Fruit fly (Drosophila melanogaster): Measurements from ENCODE around the gene CG2991.

Gene CG2991

DNA sequence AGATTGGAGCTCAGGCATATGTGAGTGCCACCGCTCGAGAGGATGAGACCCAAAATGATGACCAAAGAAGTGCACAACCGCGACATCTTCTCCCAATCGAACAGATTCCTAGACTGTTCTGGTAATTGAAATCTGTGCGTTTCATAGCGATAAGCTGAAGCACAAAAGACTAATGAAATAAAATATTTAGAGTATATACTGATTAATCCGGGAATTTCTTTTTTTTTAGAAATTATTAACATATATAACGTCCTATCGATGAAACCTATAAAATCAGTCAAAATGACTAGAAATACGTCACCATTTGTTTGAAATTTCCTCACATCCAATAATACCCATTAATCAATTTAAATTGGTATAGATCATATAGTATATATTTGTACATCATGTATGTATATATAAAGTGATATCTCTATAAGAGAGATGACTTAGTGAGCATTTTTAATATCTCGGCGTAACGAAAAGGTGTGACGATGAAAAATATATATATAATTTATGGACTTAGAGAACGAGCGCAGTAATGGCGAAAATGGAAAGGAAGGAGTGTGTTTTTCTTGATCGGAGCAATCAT is 9.8 kb upstream of the CG2991 start, which contains the start of the genes CG3117 and CG2983:
Gene CG3117 (minus strand): TSS at position 101 of the 571 bp plus-strand sequence.
Gene CG2983 (plus strand): TSS at position 521 of the 571 bp plus-strand sequence.
- no peak for TF ChIP-seq CG17801 (GFP tag; optimal IDR thresholded peaks at IDR 0.05; ENCODE audit: partially characterized antibody)

DNA sequence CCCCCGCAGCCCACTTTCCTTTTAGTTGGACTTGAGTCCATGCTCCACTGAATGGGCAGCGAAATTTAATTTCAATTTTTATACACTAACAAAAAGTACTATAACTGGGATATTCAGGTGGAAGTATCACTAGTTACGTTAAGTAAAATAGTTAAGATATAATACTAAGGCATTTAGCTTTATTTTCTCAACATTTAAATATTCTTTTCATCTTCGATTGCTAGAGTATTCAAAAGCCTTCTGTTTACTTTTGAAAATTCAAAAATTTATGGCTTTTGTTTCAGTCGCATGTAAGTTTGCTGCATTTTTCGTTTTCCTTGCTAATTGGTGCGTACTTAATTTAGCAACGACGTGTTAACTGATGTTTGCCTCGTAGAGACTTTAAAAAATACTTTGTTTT is 5.4 kb upstream of the CG2991 start:
- no peak for TF ChIP-seq CG17801 (GFP tag; optimal IDR thresholded peaks at IDR 0.05; ENCODE audit: partially characterized antibody)

DNA sequence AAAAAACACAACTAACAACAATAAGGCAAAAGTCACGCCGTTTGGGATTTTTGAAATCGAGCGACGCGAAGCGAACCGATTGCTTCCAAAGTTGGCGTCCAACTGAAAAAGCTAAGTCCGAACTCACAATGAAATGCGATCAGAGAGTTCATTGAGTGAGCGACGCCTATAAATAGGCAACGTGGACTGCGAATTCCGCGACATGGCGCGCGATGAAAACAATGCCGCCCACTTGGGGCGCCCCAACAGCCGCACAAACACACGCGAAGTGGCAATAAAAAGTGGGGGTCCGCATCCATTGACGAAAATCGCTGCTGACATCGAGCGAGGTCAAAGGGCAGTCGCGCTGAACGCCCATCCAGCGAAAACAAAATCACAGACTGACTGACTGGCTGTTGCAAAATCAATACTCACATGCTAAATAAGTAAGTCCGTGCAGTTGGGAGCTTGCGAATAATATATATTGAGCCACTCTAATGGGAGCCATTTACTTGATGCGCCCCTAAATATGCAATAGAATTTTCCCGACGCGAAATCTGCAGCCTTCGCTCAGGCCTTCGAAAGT is 1.7 kb upstream of the CG2991 start:
- no peak for TF ChIP-seq CG17801 (GFP tag; optimal IDR thresholded peaks at IDR 0.05; ENCODE audit: partially characterized antibody)

DNA sequence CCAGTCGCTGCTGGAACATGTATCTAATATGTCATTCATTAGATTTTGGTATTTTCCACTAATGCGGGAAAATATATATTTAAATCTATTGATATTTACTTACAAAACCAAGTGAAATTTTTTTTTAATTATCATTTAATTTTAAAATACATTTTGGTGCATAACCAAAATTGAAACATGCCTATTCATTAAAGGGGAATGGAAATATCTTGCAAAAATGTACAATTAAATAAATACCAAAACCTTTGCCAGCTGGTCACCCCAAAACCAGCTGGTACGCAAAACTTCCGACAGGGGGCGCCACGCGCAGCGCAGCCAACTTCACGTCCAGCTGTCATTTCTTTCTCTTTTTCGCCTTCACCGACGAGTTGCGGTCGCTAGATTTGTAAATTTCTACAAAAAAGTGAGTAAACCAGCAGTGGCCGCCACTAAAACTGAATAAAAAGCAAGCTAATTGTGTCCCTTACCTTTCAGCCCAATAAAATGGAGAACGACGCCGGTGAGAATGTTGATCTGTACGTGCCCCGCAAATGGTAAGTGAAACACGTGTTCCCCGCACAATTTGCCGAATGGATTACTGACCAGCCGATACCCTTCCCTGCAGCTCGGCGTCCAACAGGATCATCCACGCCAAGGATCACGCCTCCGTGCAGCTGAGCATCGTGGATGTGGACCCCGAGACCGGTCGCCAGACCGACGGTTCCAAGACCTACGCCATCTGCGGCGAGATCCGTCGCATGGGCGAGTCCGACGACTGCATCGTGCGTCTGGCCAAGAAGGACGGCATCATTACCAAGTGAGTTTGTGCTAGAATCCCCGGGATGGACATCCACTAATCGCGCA is 970 bp upstream of the CG2991 start, which contains the start of the genes CG3104 and RpS21:
Gene CG3104 (minus strand): TSS at position 6 of the 843 bp plus-strand sequence.
Gene RpS21 (plus strand): TSS at position 298 of the 843 bp plus-strand sequence.
- peak; percentile 74 for TF ChIP-seq CG17801 (GFP tag; optimal IDR thresholded peaks at IDR 0.05; ENCODE audit: partially characterized antibody)

DNA sequence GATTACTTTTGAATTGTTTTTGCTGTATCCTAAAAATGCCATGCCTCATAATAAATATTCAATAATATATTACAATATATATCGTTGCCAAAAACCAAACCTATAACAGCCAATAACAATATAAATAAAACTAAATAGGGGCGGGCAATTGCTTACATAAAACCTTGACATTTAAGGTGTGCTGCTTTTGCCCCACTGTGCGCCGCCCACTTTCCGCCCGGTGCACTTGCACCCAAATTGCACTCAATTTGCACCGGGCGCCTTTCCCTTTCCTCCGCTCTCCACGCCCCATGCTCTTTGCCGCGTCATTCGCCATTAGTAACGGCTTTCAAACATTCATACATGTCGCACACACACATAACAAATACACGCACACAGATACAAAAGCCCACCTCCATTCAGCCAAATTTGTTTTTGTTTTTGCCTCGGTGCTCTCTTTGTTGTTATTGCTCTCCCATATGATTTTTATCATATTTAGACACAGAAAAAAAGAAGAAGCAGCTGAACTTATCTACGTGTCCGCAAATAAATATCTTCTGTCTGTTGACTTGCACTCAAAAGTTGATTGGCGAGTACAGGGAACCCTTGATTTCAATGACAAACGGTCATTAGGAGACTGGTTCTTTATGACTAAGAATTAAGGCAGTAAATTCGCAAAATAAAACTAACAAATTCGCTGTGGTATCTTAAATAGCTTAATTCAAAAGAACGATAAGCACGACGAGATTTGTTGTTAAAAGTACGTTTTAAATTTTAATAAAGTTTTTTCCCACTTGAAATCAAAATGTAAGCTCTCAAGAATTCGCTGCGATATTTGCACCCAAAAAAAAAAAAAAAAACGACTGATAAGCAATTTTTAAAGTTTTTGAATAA is 1.1 kb downstream of the CG2991 start:
- TF ChIP-seq CG17801 (GFP tag; optimal IDR thresholded peaks at IDR 0.05; ENCODE audit: partially characterized antibody) = peak; percentile 67

DNA sequence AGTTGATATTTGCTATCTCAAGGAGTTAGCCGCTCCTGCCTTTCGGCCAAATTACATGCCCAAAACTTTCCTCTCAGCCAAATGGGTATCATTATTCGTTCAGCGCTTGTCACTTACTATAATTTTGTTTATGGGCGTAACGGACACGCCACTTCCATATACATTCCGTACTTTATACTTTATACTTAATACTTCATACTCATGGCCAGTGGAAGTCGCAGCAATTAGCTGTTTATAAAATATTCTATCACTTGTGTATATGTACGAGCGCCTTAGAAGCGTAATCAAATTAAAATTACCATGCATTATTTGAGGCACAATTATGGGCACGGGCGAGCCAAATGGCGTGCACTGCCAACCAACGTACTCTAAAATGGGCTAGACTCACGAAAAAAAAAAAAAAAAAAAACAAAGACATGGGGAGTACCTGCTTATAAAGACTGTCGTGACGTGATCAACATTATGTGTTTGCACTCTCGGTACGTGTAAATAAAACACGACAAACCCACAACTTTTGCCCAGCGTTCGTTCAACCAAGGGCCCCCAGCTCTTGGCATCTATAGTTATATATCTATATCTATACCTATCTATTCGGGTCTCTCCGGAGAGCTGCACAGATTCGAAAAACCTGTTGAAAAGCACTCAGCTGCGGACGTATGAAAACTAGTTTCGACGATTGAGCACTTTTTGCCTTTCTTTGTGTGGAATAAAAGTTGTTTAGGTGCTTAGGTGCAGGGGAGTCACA is 4.3 kb downstream of the CG2991 start:
- no peak for TF ChIP-seq CG17801 (GFP tag; optimal IDR thresholded peaks at IDR 0.05; ENCODE audit: partially characterized antibody)

DNA sequence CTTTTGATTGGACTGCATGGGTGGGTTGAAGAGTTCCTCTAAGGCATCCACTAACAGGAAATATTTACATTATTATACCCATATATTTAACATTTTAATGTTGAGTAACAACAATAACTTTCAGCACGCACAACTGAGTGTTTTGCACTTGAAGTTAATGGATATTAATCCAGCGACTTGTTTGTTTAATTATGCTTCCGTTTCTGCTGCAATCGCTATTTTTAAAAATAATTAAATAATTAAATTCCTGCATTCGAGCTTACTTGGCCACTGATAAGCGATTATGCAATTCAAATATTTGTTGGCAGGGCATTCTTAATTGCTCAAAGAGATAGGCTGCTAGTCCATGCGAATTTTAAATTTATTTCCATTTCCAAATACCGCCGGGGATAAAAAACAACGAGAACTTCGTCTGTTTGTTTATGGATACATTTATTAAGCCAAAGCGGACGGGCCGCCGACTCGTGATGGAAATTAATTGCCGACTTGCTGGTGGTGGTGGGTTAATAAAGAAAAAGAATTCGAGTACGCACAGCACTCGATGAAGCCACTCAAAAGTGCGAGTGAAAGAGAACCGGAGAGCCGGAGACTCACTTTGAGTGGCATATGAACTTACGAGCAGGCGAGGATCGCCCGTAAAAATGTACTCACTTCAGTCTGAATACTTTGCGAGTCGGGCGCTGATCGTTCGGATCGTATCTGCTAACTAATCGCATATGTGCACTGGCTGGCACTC is 5.1 kb downstream of the CG2991 start:
- peak; percentile 29 for TF ChIP-seq CG17801 (GFP tag; optimal IDR thresholded peaks at IDR 0.05; ENCODE audit: partially characterized antibody)

DNA sequence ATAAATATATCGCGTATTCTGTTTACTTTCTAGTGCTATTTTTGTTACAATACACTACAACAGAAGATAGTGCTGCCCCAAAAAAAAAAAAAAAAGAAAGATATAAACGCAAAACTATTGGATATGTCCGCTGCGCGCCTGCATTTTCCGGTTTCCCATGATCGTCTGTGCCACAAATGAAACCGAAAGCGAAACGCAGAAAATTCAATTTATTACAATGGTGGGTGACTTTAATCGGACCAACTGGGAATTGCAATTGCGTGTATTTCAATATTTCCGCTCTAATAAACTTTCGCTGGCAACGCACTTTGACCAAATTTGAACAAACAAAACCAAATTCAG is 5.6 kb downstream of the CG2991 start:
- TF ChIP-seq CG17801 (GFP tag; optimal IDR thresholded peaks at IDR 0.05; ENCODE audit: partially characterized antibody) = no peak

DNA sequence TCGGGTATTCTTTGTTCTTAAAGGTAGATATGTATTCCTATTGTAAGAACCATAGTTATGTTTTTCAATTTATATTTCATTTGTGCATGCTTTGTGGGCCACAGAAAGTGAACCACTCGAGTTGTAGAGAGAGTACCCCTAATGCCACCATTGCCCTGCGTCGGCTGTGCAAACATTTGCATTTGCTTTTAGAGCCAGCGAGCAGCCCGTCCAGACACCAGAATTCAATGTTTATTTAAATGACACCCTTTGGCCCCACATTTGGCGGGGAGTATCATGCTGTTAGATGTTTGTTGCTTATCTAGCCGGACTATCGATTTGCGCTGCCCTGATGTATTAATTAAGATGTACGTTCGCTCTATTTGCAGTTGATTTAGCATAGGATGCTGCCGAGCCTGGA is 7.6 kb downstream of the CG2991 start:
- TF ChIP-seq CG17801 (GFP tag; optimal IDR thresholded peaks at IDR 0.05; ENCODE audit: partially characterized antibody) = no peak

DNA sequence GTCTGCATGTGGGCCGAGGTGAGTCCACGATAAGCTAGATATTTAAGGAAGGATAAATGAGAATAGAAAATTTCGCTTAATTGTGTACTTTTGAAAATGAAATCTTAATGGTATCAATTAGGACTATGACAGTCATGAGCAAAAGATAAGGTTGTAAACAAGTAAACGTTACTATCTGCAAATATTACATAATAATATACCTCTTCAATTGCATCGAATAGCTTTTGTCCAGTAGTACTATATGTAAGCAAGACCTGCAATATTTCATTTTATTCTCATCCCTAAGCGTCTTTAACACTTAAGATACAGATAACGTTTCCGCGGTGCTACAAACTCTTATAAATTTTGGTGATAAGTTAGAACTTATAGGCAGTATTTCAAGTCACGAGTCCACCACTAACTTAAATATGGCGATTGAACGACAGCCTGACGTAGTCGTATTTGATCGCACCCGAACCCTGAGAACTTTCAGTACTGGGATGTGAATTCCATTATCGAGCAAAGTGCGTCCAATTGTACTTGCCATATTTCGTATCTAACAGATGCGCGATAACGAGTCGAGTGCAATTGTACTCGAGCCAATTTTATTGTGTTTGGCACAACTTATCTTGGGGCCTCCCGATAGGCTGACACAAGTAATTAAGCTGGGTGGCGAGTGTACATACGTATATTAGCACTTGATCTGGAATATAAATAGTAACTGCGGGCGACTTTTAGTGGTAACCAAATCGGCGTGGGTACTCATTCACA is 8.8 kb downstream of the CG2991 start:
- no peak for TF ChIP-seq CG17801 (GFP tag; optimal IDR thresholded peaks at IDR 0.05; ENCODE audit: partially characterized antibody)

DNA sequence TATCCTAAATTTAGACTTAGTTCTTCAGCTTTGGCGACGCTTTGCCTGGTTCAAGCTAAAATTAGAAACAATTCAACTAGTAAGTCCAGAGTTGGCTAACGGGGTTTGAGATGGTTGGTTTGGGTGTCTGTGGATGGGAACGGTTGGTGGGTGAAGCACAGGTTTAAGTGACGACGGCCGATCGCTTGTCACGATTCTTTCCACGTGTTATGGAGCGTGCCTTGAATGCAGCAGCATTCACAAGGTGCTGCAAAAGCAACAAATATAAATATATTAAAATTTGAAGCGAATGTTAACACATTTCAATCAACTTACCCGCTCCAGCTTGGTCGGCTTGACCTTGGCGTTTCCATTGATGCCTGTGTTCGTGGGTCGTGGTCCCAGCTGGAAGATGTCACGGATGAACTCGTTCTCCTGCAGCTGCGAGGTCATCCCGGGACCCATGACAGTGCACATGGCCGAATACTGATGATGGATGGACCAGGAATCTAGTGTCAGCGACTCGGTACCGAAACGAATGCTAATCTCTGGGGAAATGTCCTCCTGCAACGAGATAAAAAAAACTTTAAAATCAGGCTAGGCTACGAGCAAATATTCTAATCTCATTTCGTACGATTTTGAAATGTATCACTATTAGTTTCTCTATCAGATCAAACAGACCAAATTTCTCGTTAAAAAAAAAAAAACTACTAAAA is 12.2 kb downstream of the CG2991 start, which contains the start of gene CG8813:
Gene CG8813 (plus strand): TSS at position 645 of the 695 bp plus-strand sequence.
- TF ChIP-seq CG17801 (GFP tag; optimal IDR thresholded peaks at IDR 0.05; ENCODE audit: partially characterized antibody) = no peak

DNA sequence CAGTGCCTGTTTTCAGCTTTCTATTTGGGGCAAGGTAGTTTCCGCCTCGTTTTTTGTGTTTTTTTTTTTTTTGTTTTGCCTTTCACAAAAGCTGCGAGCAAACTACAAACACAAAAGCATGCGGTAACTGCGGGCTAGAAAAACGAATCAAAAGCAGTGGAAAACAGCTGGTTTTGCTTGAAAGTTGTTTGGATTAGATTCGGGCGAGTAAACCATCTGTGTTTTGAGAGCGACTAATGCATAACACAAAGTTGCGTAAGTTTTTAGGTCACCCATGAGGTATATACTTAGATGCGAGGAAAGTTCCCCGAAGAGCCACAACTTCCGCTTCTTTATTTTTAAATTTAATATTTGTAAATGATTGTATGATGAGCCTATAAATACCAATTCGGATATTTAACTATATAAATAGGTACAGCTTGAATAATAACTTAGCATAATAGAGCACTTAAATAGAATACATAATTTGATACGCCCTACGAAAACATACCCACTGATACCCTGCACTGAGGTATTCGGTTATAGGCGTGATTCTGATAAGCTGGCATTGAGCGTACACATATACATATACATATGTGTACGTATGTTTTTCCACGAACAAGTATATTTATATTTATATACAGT is 15.5 kb downstream of the CG2991 start:
- no peak for TF ChIP-seq CG17801 (GFP tag; optimal IDR thresholded peaks at IDR 0.05; ENCODE audit: partially characterized antibody)

Data from ovary, adult (tissue).